Worm (Caenorhabditis elegans): ENCODE measurements around the gene C26B9.1.

Gene C26B9.1

ce11 chrX:5335368-5335767 lies 9.0 kb upstream of the C26B9.1 start, which contains the start of gene C26B9.6:
Gene C26B9.6, minus strand, starts transcription at chrX:5335468.
- no peak for TF ChIP-seq lsy-2 (tag; optimal IDR thresholded peaks at IDR 0.05)
- no peak for TF ChIP-seq sem-4 (tag; optimal IDR thresholded peaks at IDR 0.05)
- TF ChIP-seq ZK546.5 (tag; optimal IDR thresholded peaks at IDR 0.05) = no peak
- no peak for TF ChIP-seq mbf-1 (tag; optimal IDR thresholded peaks at IDR 0.05)
- TF ChIP-seq gmeb-1 (tag; optimal IDR thresholded peaks at IDR 0.05) = no peak
- no peak for TF ChIP-seq snpc-4 (tag; optimal IDR thresholded peaks at IDR 0.05)
- TF ChIP-seq dmd-4 (tag; optimal IDR thresholded peaks at IDR 0.05) = no peak
- no peak for TF ChIP-seq crh-2 (tag; optimal IDR thresholded peaks at IDR 0.05)
- no peak for TF ChIP-seq Y55F3AM.14 (GFP tag; optimal IDR thresholded peaks at IDR 0.05)

- no peak for TF ChIP-seq ZK546.5 (tag; optimal IDR thresholded peaks at IDR 0.05)
- no peak for TF ChIP-seq nhr-6 (tag; optimal IDR thresholded peaks at IDR 0.05)
- TF ChIP-seq elt-1 (tag; optimal IDR thresholded peaks at IDR 0.05) = no peak
- TF ChIP-seq ztf-1 (GFP tag; conservative IDR thresholded peaks at IDR 0.05) = no peak
- no peak for TF ChIP-seq nhr-23 (tag; optimal IDR thresholded peaks at IDR 0.05)
- no peak for TF ChIP-seq R02D3.7 (tag; optimal IDR thresholded peaks at IDR 0.05)
- peak; percentile 63 for TF ChIP-seq sem-4 (tag; optimal IDR thresholded peaks at IDR 0.05)
- peak; percentile 66 for TF ChIP-seq egl-27 (tag; optimal IDR thresholded peaks at IDR 0.05)
- peak; percentile 32 for TF ChIP-seq snpc-4 (tag; optimal IDR thresholded peaks at IDR 0.05)
- no peak for TF ChIP-seq dmd-4 (tag; optimal IDR thresholded peaks at IDR 0.05)
- peak; percentile 35 for TF ChIP-seq nhr-21 (tag; optimal IDR thresholded peaks at IDR 0.05)
- peak; percentile 33 for TF ChIP-seq sma-3 (GFP tag; optimal IDR thresholded peaks at IDR 0.05)
- TF ChIP-seq Y55F3AM.14 (GFP tag; optimal IDR thresholded peaks at IDR 0.05) = peak; percentile 61
- TF ChIP-seq nhr-11 (tag; optimal IDR thresholded peaks at IDR 0.05) = no peak
- TF ChIP-seq unc-39 (tag; optimal IDR thresholded peaks at IDR 0.05) = no peak
- no peak for TF ChIP-seq nhr-10 (tag; optimal IDR thresholded peaks at IDR 0.05)
- TF ChIP-seq lin-11 (tag; optimal IDR thresholded peaks at IDR 0.05) = peak; percentile 18
- peak; percentile 67 to 78 for TF ChIP-seq mdl-1 (tag; optimal IDR thresholded peaks at IDR 0.05)
- TF ChIP-seq C34F6.9 (tag; optimal IDR thresholded peaks at IDR 0.05) = peak; percentile 71
- TF ChIP-seq ztf-4 (tag; optimal IDR thresholded peaks at IDR 0.05) = no peak
- TF ChIP-seq ceh-16 (tag; optimal IDR thresholded peaks at IDR 0.05) = no peak
- TF ChIP-seq lin-13 (GFP tag; optimal IDR thresholded peaks at IDR 0.05) = peak; percentile 61
- TF ChIP-seq gmeb-1 (tag; optimal IDR thresholded peaks at IDR 0.05) = peak; percentile 16
- TF ChIP-seq alr-1 (tag; optimal IDR thresholded peaks at IDR 0.05) = no peak
- no peak for TF ChIP-seq ama-1 (optimal IDR thresholded peaks at IDR 0.05)
- TF ChIP-seq zag-1 (tag; optimal IDR thresholded peaks at IDR 0.05) = peak; percentile 65
- peak; percentile 49 for TF ChIP-seq fos-1 (tag; optimal IDR thresholded peaks at IDR 0.05)
- peak; percentile 79 for TF ChIP-seq nhr-129 (tag; optimal IDR thresholded peaks at IDR 0.05)
- peak; percentile 77 for TF ChIP-seq unc-55 (GFP tag; optimal IDR thresholded peaks at IDR 0.05)
- TF ChIP-seq peb-1 (tag; optimal IDR thresholded peaks at IDR 0.05) = peak; percentile 52
- peak; percentile 75 for TF ChIP-seq F13H6.1 (tag; optimal IDR thresholded peaks at IDR 0.05)
- TF ChIP-seq crh-2 (tag; optimal IDR thresholded peaks at IDR 0.05) = peak; percentile 77
- TF ChIP-seq mab-5 (tag; optimal IDR thresholded peaks at IDR 0.05) = no peak
- no peak for TF ChIP-seq nhr-12 (tag; optimal IDR thresholded peaks at IDR 0.05)
- peak in 1 of 2 experiments; percentile 62 for TF ChIP-seq lsy-2 (tag; optimal IDR thresholded peaks at IDR 0.05)
- TF ChIP-seq unc-62 (GFP tag; optimal IDR thresholded peaks at IDR 0.05) = no peak
- TF ChIP-seq nhr-25 (tag; optimal IDR thresholded peaks at IDR 0.05) = peak; percentile 54
- peak; percentile 71 for TF ChIP-seq sma-9 (GFP tag; optimal IDR thresholded peaks at IDR 0.05)
- no peak for TF ChIP-seq sma-9 (tag; optimal IDR thresholded peaks at IDR 0.05)
Observed at ce11 chrX:5336498-5336897, 7.9 kb upstream of the C26B9.1 start.

ce11 chrX:5337959-5338358 lies 6.4 kb upstream of the C26B9.1 start, which contains the start of gene C26B9.3:
Gene C26B9.3, plus strand, starts transcription at chrX:5338301.
- TF ChIP-seq crh-2 (tag; optimal IDR thresholded peaks at IDR 0.05) (no peak), blmp-1 (tag; optimal IDR thresholded peaks at IDR 0.05; ENCODE audit: insufficient read depth) (peak; percentile 87), mab-5 (tag; optimal IDR thresholded peaks at IDR 0.05) (no peak), ZK546.5 (tag; optimal IDR thresholded peaks at IDR 0.05) (no peak), nhr-12 (tag; optimal IDR thresholded peaks at IDR 0.05) (no peak), nhr-77 (tag; optimal IDR thresholded peaks at IDR 0.05) (no peak), nhr-6 (tag; optimal IDR thresholded peaks at IDR 0.05) (no peak), nhr-21 (tag; optimal IDR thresholded peaks at IDR 0.05) (peak; percentile 24), skn-1 (tag; optimal IDR thresholded peaks at IDR 0.05) (no peak), dmd-4 (tag; optimal IDR thresholded peaks at IDR 0.05) (no peak), sem-4 (tag; optimal IDR thresholded peaks at IDR 0.05) (no peak), unc-62 (GFP tag; optimal IDR thresholded peaks at IDR 0.05) (no peak), unc-55 (GFP tag; optimal IDR thresholded peaks at IDR 0.05) (no peak), elt-1 (tag; optimal IDR thresholded peaks at IDR 0.05) (no peak), R02D3.7 (tag; optimal IDR thresholded peaks at IDR 0.05) (no peak), F13H6.1 (tag; optimal IDR thresholded peaks at IDR 0.05) (no peak), gmeb-1 (tag; optimal IDR thresholded peaks at IDR 0.05) (no peak), fos-1 (tag; optimal IDR thresholded peaks at IDR 0.05) (peak; percentile 14), lin-13 (GFP tag; optimal IDR thresholded peaks at IDR 0.05) (no peak), Y55F3AM.14 (GFP tag; optimal IDR thresholded peaks at IDR 0.05) (no peak), alr-1 (tag; optimal IDR thresholded peaks at IDR 0.05) (no peak), aly-2 (tag; optimal IDR thresholded peaks at IDR 0.05) (no peak), C34F6.9 (tag; optimal IDR thresholded peaks at IDR 0.05) (no peak), lsy-2 (tag; optimal IDR thresholded peaks at IDR 0.05) (no peak)

Measured in whole organism, L2 larva.